Worm (Caenorhabditis elegans): ENCODE results near the gene srm-1.

- TF ChIP-seq dao-5 (tag; optimal IDR thresholded peaks at IDR 0.05) (no peak), him-1 (tag; optimal IDR thresholded peaks at IDR 0.05) (no peak), W03F9.2 (tag; optimal IDR thresholded peaks at IDR 0.05) (no peak)
These were observed at the start of gene srm-1 for ce11 chrIV:5012241-5012640.

Measured in whole organism, L4/young adult.